Worm (Caenorhabditis elegans): ENCODE data around the gene srx-134.

DNA sequence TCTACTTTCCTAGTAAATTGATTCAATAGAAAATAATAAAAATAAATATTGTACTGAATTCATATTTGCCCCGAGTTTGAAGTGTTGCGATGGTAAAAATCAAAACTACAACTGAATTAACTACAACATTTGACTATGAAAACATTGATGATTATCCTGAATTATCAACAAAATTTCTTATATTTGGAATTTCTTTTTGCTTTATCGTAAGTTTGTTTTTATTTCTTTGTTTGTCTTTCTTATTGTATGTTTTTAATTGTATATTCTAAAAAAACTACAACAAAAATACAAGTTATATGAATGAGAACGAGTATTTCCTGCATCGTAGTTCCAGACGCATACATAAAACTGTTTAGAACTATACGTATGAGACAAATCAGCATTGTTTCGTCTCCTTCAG is 19.1 kb downstream of the srx-134 start, which contains the start of gene srx-128:
- no peak for TF ChIP-seq nhr-76 (tag; optimal IDR thresholded peaks at IDR 0.05)
- no peak for TF ChIP-seq snpc-4 (tag; optimal IDR thresholded peaks at IDR 0.05)
- TF ChIP-seq lsy-2 (tag; optimal IDR thresholded peaks at IDR 0.05), result no peak
- no peak for TF ChIP-seq pha-4 (tag; optimal IDR thresholded peaks at IDR 0.05)
- no peak for TF ChIP-seq unc-120 (tag; optimal IDR thresholded peaks at IDR 0.05; ENCODE audit: poor library complexity, severe bottlenecking)
- TF ChIP-seq elt-3 (tag; optimal IDR thresholded peaks at IDR 0.05), result no peak
- no peak for TF ChIP-seq ceh-83 (GFP tag; optimal IDR thresholded peaks at IDR 0.05)

Measured in whole organism, mixed stage, embryonic.